Fruit fly (Drosophila melanogaster) whole organism, embryonic: ENCODE data around the gene CG13123.

Experiments used
- CG12236 ChIP-seq: fragments of 200-800 bp; sonication (Bioruptor generic); optimal IDR thresholded peaks from 2 replicates; lab custom pipeline; 2016; ENCODE audit warnings: missing biosample characterization, missing genetic modification characterization
- CG13123 ChIP-seq: fragments of 200-800 bp; sonication (Bioruptor generic); optimal IDR thresholded peaks from 2 replicates; lab custom pipeline; 2016; ENCODE audit warnings: missing biosample characterization, missing genetic modification characterization
- CG13775 ChIP-seq: fragments of 200-800 bp; sonication (Bioruptor generic); optimal IDR thresholded peaks from 3 replicates; lab custom pipeline; 2017; ENCODE audit warnings: missing biosample characterization, mild to moderate bottlenecking, missing genetic modification characterization
- CG15601 ChIP-seq: fragments of 200-800 bp; sonication (Bioruptor generic); optimal IDR thresholded peaks from 3 replicates; lab custom pipeline; 2019; ENCODE audit warnings: missing biosample characterization, mild to moderate bottlenecking, missing genetic modification characterization, moderate library complexity
- CG15696 ChIP-seq: fragments of 200-800 bp; sonication (Bioruptor generic); optimal IDR thresholded peaks from 2 replicates; lab custom pipeline; 2019; ENCODE audit warnings: missing biosample characterization, mild to moderate bottlenecking, missing genetic modification characterization, moderate library complexity
- CG3065 ChIP-seq: fragments of 200-800 bp; sonication (Bioruptor generic); optimal IDR thresholded peaks from 2 replicates; lab custom pipeline; 2016; ENCODE audit warnings: missing biosample characterization, missing genetic modification characterization
- CG31441 ChIP-seq: fragments of 200-800 bp; sonication (Bioruptor generic); IDR thresholded peaks from 2 replicates; pipeline ENCODE4 v1.3.6; 2022; ENCODE audit warnings: missing biosample characterization, missing genetic modification characterization
- CG42726 ChIP-seq: fragments of 200-800 bp; sonication (Bioruptor generic); IDR thresholded peaks from 2 replicates; pipeline ENCODE4 v1.3.6; 2022; ENCODE audit warnings: missing biosample characterization, missing genetic modification characterization; ENCODE audit not compliant: partially characterized antibody
- CG4707 ChIP-seq: fragments of 200-800 bp; sonication (Bioruptor generic); optimal IDR thresholded peaks from 2 replicates; lab custom pipeline; 2018; ENCODE audit warnings: missing biosample characterization, mild to moderate bottlenecking, missing genetic modification characterization, moderate library complexity
- CG5245 ChIP-seq: fragments of 200-800 bp; sonication (Bioruptor generic); optimal IDR thresholded peaks from 3 replicates; lab custom pipeline; 2016; ENCODE audit warnings: missing biosample characterization, missing genetic modification characterization
- CG6254 ChIP-seq: fragments of 200-800 bp; sonication (Bioruptor generic); optimal IDR thresholded peaks from 3 replicates; lab custom pipeline; 2017; ENCODE audit warnings: mild to moderate bottlenecking, missing biosample characterization, missing genetic modification reagents, missing genetic modification characterization
- CG7357 ChIP-seq: fragments of 200-800 bp; sonication (Bioruptor generic); IDR thresholded peaks from 3 replicates; pipeline ENCODE4 v1.3.6; 2022; ENCODE audit warnings: missing biosample characterization, missing genetic modification characterization
- CG9609 ChIP-seq: fragments of 200-800 bp; sonication (Bioruptor generic); optimal IDR thresholded peaks from 3 replicates; lab custom pipeline; 2016; ENCODE audit warnings: missing biosample characterization, missing genetic modification characterization
- CG9727 ChIP-seq: fragments of 200-800 bp; sonication (Bioruptor generic); optimal IDR thresholded peaks from 3 replicates; lab custom pipeline; 2017; ENCODE audit warnings: missing biosample characterization, mild to moderate bottlenecking, missing genetic modification characterization
- D19B ChIP-seq: fragments of 200-800 bp; sonication (Bioruptor generic); optimal IDR thresholded peaks from 2 replicates; lab custom pipeline; 2017; ENCODE audit warnings: missing biosample characterization, mild to moderate bottlenecking, missing genetic modification characterization
- Dp ChIP-seq: fragments of 200-800 bp; sonication (Bioruptor generic); optimal IDR thresholded peaks from 2 replicates; lab custom pipeline; 2018; ENCODE audit warnings: missing biosample characterization, mild to moderate bottlenecking, missing genetic modification characterization, moderate library complexity
- Gsc ChIP-seq: fragments of 200-800 bp; sonication (Bioruptor generic); IDR thresholded peaks from 2 replicates; pipeline ENCODE4 v1.3.6; 2022; ENCODE audit warnings: missing biosample characterization, missing genetic modification characterization
- HLH4C ChIP-seq: fragments of 200-800 bp; sonication (Bioruptor generic); IDR thresholded peaks from 3 replicates; pipeline ENCODE4 v1.3.6; 2022; ENCODE audit warnings: missing biosample characterization, missing genetic modification characterization; ENCODE audit not compliant: partially characterized antibody
- MBD-R2 ChIP-seq: fragments of 200-800 bp; sonication (Bioruptor generic); IDR thresholded peaks from 2 replicates; pipeline ENCODE4 v1.3.6; 2022; ENCODE audit warnings: missing biosample characterization, missing genetic modification characterization
- Mes4 ChIP-seq: fragments of 200-800 bp; sonication (Bioruptor generic); optimal IDR thresholded peaks from 2 replicates; lab custom pipeline; 2016; ENCODE audit warnings: missing biosample characterization, missing genetic modification characterization
- Myb ChIP-seq: fragments of 200-800 bp; sonication (Bioruptor generic); optimal IDR thresholded peaks from 2 replicates; lab custom pipeline; 2016; ENCODE audit warnings: missing biosample characterization, missing genetic modification characterization
- Oaz ChIP-seq: fragments of 200-800 bp; sonication (Bioruptor generic); IDR thresholded peaks from 2 replicates; pipeline ENCODE4 v1.3.6; 2022; ENCODE audit warnings: missing biosample characterization, missing genetic modification characterization
- Rfx ChIP-seq: fragments of 200-800 bp; sonication (Bioruptor generic); IDR thresholded peaks from 2 replicates; pipeline ENCODE4 v1.3.6; 2022; ENCODE audit warnings: missing biosample characterization, missing genetic modification characterization
- Tbp ChIP-seq: fragments of >200 bp; optimal IDR thresholded peaks from 2 replicates; lab custom pipeline; 2018; ENCODE audit warnings: missing biosample characterization, missing genetic modification characterization
- Usf ChIP-seq: fragments of 200-800 bp; sonication (Bioruptor generic); optimal IDR thresholded peaks from 2 replicates; lab custom pipeline; 2017; ENCODE audit warnings: missing genotype, missing biosample characterization, missing genetic modification characterization
- ab ChIP-seq: fragments of 200-800 bp; sonication (Bioruptor generic); optimal IDR thresholded peaks from 2 replicates; lab custom pipeline; 2016; ENCODE audit warnings: missing biosample characterization, missing genetic modification characterization
- abd-A ChIP-seq: fragments of 200-800 bp; sonication (Bioruptor generic); optimal IDR thresholded peaks from 3 replicates; lab custom pipeline; 2019; ENCODE audit warnings: missing biosample characterization, mild to moderate bottlenecking, missing genetic modification characterization, moderate library complexity
- aop ChIP-seq: fragments of 200-800 bp; sonication (Bioruptor generic); IDR thresholded peaks from 2 replicates; pipeline ENCODE4 v1.3.6; 2022; ENCODE audit warnings: missing biosample characterization, missing genetic modification characterization
- ash1 ChIP-seq: fragments of 200-800 bp; sonication (Bioruptor generic); optimal IDR thresholded peaks from 2 replicates; lab custom pipeline; 2018; ENCODE audit warnings: missing biosample characterization, mild to moderate bottlenecking, missing genetic modification characterization
- ato ChIP-seq: fragments of 200-800 bp; sonication (Bioruptor generic); IDR thresholded peaks from 2 replicates; pipeline ENCODE4 v1.3.6; 2022; ENCODE audit warnings: missing biosample characterization, missing genetic modification characterization; ENCODE audit not compliant: partially characterized antibody
- bbx ChIP-seq: fragments of 200-800 bp; sonication (Bioruptor generic); IDR thresholded peaks from 2 replicates; pipeline ENCODE4 v1.3.6; 2022; ENCODE audit warnings: missing biosample characterization, missing genetic modification characterization; ENCODE audit not compliant: partially characterized antibody
- br ChIP-seq: fragments of >200 bp; optimal IDR thresholded peaks from 2 replicates; lab custom pipeline; 2017
- bsh ChIP-seq, 2 experiments: fragments of 200-800 bp; sonication (Bioruptor generic); optimal IDR thresholded peaks; 2 replicates each; lab custom pipeline; 2017 to 2018; ENCODE audit warnings: mild to moderate bottlenecking in 2 of 2, missing biosample characterization in 2 of 2, missing genetic modification characterization in 2 of 2, moderate library complexity in 1 of 2
- cas ChIP-seq: fragments of 200-800 bp; sonication (Bioruptor generic); IDR thresholded peaks from 2 replicates; pipeline ENCODE4 v1.3.6; 2022; ENCODE audit warnings: missing biosample characterization, missing genetic modification characterization
- dpn ChIP-seq, 2 experiments: fragments of 200-800 bp; sonication (Bioruptor generic); optimal IDR thresholded peaks; 3 replicates each; lab custom pipeline; 2016; ENCODE audit warnings: missing biosample characterization in 2 of 2, missing genetic modification characterization in 2 of 2
- esg ChIP-seq: fragments of 200-800 bp; sonication (Bioruptor generic); conservative IDR thresholded peaks from 2 replicates; pipeline ENCODE4 v1.3.6; 2022; ENCODE audit warnings: missing biosample characterization, missing genetic modification characterization
- ftz-f1 ChIP-seq: fragments of 200-800 bp; sonication (Bioruptor generic); optimal IDR thresholded peaks from 2 replicates; lab custom pipeline; 2016; ENCODE audit warnings: missing biosample characterization, missing genetic modification characterization
- gcm ChIP-seq: fragments of 200-800 bp; sonication (Bioruptor generic); optimal IDR thresholded peaks from 2 replicates; lab custom pipeline; 2019; ENCODE audit warnings: missing biosample characterization, mild to moderate bottlenecking, missing genetic modification characterization, moderate library complexity
- gro ChIP-seq: fragments of 200-800 bp; sonication (Bioruptor generic); optimal IDR thresholded peaks from 2 replicates; lab custom pipeline; 2016; ENCODE audit warnings: missing biosample characterization, missing genetic modification characterization
- insv ChIP-seq, 2 experiments: fragments of 200-800 bp; sonication (Bioruptor generic); optimal IDR thresholded peaks; 3 replicates each; lab custom pipeline; 2016 to 2018; ENCODE audit warnings: missing biosample characterization in 2 of 2, missing genetic modification characterization in 2 of 2
- kay ChIP-seq: fragments of 200-800 bp; sonication (Bioruptor generic); optimal IDR thresholded peaks from 2 replicates; lab custom pipeline; 2016; ENCODE audit warnings: missing biosample characterization, missing genetic modification characterization
- maf-S ChIP-seq: fragments of 200-800 bp; sonication (Bioruptor generic); optimal IDR thresholded peaks from 2 replicates; lab custom pipeline; 2016; ENCODE audit warnings: missing biosample characterization, missing genetic modification characterization
- pita ChIP-seq: fragments of 200-800 bp; sonication (Bioruptor generic); optimal IDR thresholded peaks from 2 replicates; lab custom pipeline; 2017; ENCODE audit warnings: missing biosample characterization, mild to moderate bottlenecking, missing genetic modification characterization
- pzg ChIP-seq: fragments of 200-800 bp; sonication (Bioruptor generic); optimal IDR thresholded peaks from 3 replicates; lab custom pipeline; 2018; ENCODE audit warnings: missing biosample characterization, mild to moderate bottlenecking, missing genetic modification characterization, moderate library complexity
- rib ChIP-seq: fragments of 200-800 bp; sonication (Bioruptor generic); IDR thresholded peaks from 2 replicates; pipeline ENCODE4 v1.3.6; 2022; ENCODE audit warnings: missing biosample characterization, missing genetic modification characterization
- sim ChIP-seq: fragments of 200-800 bp; sonication (Bioruptor generic); IDR thresholded peaks from 2 replicates; pipeline ENCODE4 v1.3.6; 2022; ENCODE audit warnings: missing biosample characterization, missing genetic modification characterization
- slp2 ChIP-seq: fragments of 200-800 bp; sonication (Bioruptor generic); optimal IDR thresholded peaks from 2 replicates; lab custom pipeline; 2016; ENCODE audit warnings: missing biosample characterization, missing genetic modification characterization
- usp ChIP-seq: fragments of >200 bp; optimal IDR thresholded peaks from 2 replicates; lab custom pipeline; 2017; ENCODE audit warnings: missing biosample characterization, missing genetic modification characterization
- vfl ChIP-seq: fragments of 200-800 bp; sonication (Bioruptor generic); optimal IDR thresholded peaks from 2 replicates; lab custom pipeline; 2016; ENCODE audit warnings: missing biosample characterization, missing genetic modification characterization
- vnd ChIP-seq: fragments of 200-800 bp; sonication (Bioruptor generic); IDR thresholded peaks from 3 replicates; pipeline ENCODE4 v1.3.6; 2022; ENCODE audit warnings: missing biosample characterization, missing genetic modification characterization; ENCODE audit not compliant: partially characterized antibody
- vvl ChIP-seq: fragments of 200-800 bp; sonication (Bioruptor generic); IDR thresholded peaks from 2 replicates; pipeline ENCODE4 v1.3.6; 2022; ENCODE audit warnings: missing biosample characterization, missing genetic modification characterization

Gene CG13123

dm6 chr2L:9763212-9763869, 29.6 kb downstream of the CG13123 start, which contains the start of the genes Taf11 and und (continued):
- TF ChIP-seq CG3065 (GFP tag; lab: Kevin White, UChicago) (no peak), vvl (GFP tag; lab: Robert Waterston, UW) (peak; percentile 89), gro (GFP tag; lab: Kevin White, UChicago) (no peak), cas (GFP tag; lab: Robert Waterston, UW) (no peak), Rfx (peak; percentile 57; the same call in 1 of the 2 replicates), CG12236 (GFP tag; lab: Kevin White, UChicago) (no peak), insv (GFP tag; optimal IDR thresholded peaks at IDR 0.05; lab: Kevin White, UChicago) (no peak), ftz-f1 (GFP tag; lab: Kevin White, UChicago) (no peak), CG9727 (peak; percentile 51), HLH4C (GFP tag; lab: Robert Waterston, UW) (peak; percentile 45; the same call in 1 of the 3 replicates), bsh (GFP tag; optimal IDR thresholded peaks at IDR 0.05; lab: Kevin White, UChicago) (no peak), CG15696 (tag; lab: Kevin White, UChicago) (peak; percentile 36), pita (GFP tag; lab: Kevin White, UChicago) (no peak), gcm (GFP tag; lab: Kevin White, UChicago) (no peak), CG5245 (GFP tag; lab: Kevin White, UChicago) (peak; percentile 18), vfl (GFP tag; lab: Kevin White, UChicago) (no peak), Oaz (GFP tag; lab: Robert Waterston, UW) (no peak), pzg (peak; percentile 36), D19B (GFP tag; lab: Kevin White, UChicago) (no peak), CG4707 (no peak), slp2 (GFP tag; lab: Kevin White, UChicago) (no peak), kay (GFP tag; lab: Kevin White, UChicago) (no peak), CG6254 (GFP tag; lab: Kevin White, UChicago) (no peak), CG42726 (GFP tag; lab: Robert Waterston, UW) (0 out of 2 replicates have a peak, but pooled peaks have one; percentile 34), ato (GFP tag; lab: Robert Waterston, UW) (no peak), Dp (GFP tag; lab: Kevin White, UChicago) (peak; percentile 37), CG31441 (GFP tag; lab: Robert Waterston, UW) (no peak), Usf (GFP tag; lab: Kevin White, UChicago) (no peak), CG9609 (GFP tag; lab: Kevin White, UChicago) (no peak), Mes4 (GFP tag; lab: Kevin White, UChicago) (no peak), Tbp (GFP tag; lab: Kevin White, UChicago) (no peak), Myb (GFP tag; lab: Kevin White, UChicago) (no peak), MBD-R2 (GFP tag; lab: Robert Waterston, UW) (peak; percentile 83), dpn (GFP tag; optimal IDR thresholded peaks at IDR 0.05; lab: Kevin White, UChicago) (peak in 1 of 2 experiments; percentile 53), maf-S (GFP tag; lab: Kevin White, UChicago) (no peak), CG13123 (GFP tag; lab: Kevin White, UChicago) (peak; percentile 19), CG15601 (tag; lab: Kevin White, UChicago) (no peak), ab (no peak), abd-A (no peak), bbx (GFP tag; lab: Robert Waterston, UW) (0 out of 2 replicates have a peak, but pooled peaks have one; percentile 44), esg (GFP tag; lab: Robert Waterston, UW) (no peak), ash1 (GFP tag; lab: Kevin White, UChicago) (no peak), usp (GFP tag; lab: Kevin White, UChicago) (no peak), br (no peak), Gsc (GFP tag; lab: Robert Waterston, UW) (no peak), CG7357 (GFP tag; lab: Robert Waterston, UW) (no peak), vnd (GFP tag; lab: Robert Waterston, UW) (peak; percentile 80), rib (GFP tag; lab: Robert Waterston, UW) (no peak), CG13775 (GFP tag; lab: Kevin White, UChicago) (peak; percentile 100), sim (GFP tag; lab: Robert Waterston, UW) (no peak), aop (no peak)
